Fruit fly (Drosophila melanogaster): Measurements from ENCODE around the gene Usp39.
A peak's percentile ranks its signal among the peaks of the same experiment; 100 is the strongest.

Gene Usp39

DNA sequence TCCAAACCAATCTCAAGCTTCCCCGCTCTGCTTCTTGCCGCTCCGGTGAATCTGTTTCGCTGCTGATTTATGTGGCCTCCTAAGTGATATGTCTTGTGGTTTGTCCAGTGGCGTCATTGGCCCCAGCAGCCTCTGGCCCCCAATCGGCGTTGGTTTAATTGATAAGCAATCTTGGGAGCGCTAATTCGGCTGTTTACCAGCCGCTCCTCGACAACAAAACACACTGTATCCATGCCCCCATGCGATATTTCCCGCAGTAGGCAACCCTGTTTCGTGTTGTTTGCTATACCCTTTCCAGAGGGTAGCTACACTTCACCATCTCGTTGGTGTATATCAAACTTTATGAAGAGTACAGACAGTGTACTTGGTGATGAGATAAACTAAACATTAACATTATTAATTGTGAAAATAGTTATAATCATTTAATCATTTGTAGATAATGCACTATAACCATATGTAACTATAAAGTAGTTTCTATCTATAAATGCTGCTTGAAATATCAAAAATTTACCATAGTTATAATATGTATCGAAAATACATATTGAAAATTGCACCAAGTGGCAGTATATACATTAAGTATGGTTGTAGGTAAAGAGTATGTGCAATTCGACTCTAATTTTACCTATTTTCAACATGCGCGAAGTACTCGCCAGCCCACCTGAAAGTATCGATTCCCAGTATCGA is 9.5 kb upstream of the Usp39 start, which contains the start of gene shop:
TSS of gene shop (minus strand) at position 229 of the 684 bp plus-strand sequence.
- TF ChIP-seq CG4360 (GFP tag; IDR thresholded peaks at IDR 0.05): no peak
- peak; percentile 67 for TF ChIP-seq vfl (GFP tag; optimal IDR thresholded peaks at IDR 0.05)
- peak; percentile 89 for TF ChIP-seq dysf (GFP tag; IDR thresholded peaks at IDR 0.05)
- TF ChIP-seq Mad (GFP tag; optimal IDR thresholded peaks at IDR 0.05): peak; percentile 67
- no peak for TF ChIP-seq Doc2 (GFP tag; IDR thresholded peaks at IDR 0.05)
- no peak for TF ChIP-seq CG3726 (GFP tag; IDR thresholded peaks at IDR 0.05)
- TF ChIP-seq bab2 (GFP tag; optimal IDR thresholded peaks at IDR 0.05): peak; percentile 61
- peak; percentile 52 for TF ChIP-seq Jarid2 (GFP tag; optimal IDR thresholded peaks at IDR 0.05)
- TF ChIP-seq CrebB (tag; optimal IDR thresholded peaks at IDR 0.05): peak; percentile 75
- peak; percentile 31 for TF ChIP-seq ab (GFP tag; optimal IDR thresholded peaks at IDR 0.05)
- peak; percentile 81 for TF ChIP-seq zfh2 (GFP tag; optimal IDR thresholded peaks at IDR 0.05)
- peak; percentile 84 for TF ChIP-seq HHEX (GFP tag; optimal IDR thresholded peaks at IDR 0.05)
- TF ChIP-seq CG17361 (GFP tag; IDR thresholded peaks at IDR 0.05): peak; percentile 97
- TF ChIP-seq dpn (GFP tag; optimal IDR thresholded peaks at IDR 0.05): peak; percentile 73 to 92
- peak; percentile 66; the same call in 1 of the 2 replicates for TF ChIP-seq Drgx (GFP tag; IDR thresholded peaks at IDR 0.05)
- TF ChIP-seq sna (GFP tag; IDR thresholded peaks at IDR 0.05; ENCODE audit: partially characterized antibody): peak; percentile 52
- TF ChIP-seq CG4328 (GFP tag; optimal IDR thresholded peaks at IDR 0.05): peak; percentile 71
- peak; percentile 67 for TF ChIP-seq CG2202 (tag; optimal IDR thresholded peaks at IDR 0.05)
- TF ChIP-seq CG7963 (GFP tag; IDR thresholded peaks at IDR 0.05; ENCODE audit: partially characterized antibody): no peak; the same call in 2 of the 3 replicates
- peak; percentile 84 for TF ChIP-seq Fer1 (GFP tag; optimal IDR thresholded peaks at IDR 0.05)
- peak; percentile 71; the same call in 1 of the 3 replicates for TF ChIP-seq ase (GFP tag; IDR thresholded peaks at IDR 0.05)
- peak; percentile 76 for TF ChIP-seq sob (GFP tag; IDR thresholded peaks at IDR 0.05)
- TF ChIP-seq Aef1 (GFP tag; IDR thresholded peaks at IDR 0.05): peak; percentile 71
- TF ChIP-seq repo (GFP tag; optimal IDR thresholded peaks at IDR 0.05): peak; percentile 2
- TF ChIP-seq sqz (GFP tag; optimal IDR thresholded peaks at IDR 0.05): no peak
- no peak for TF ChIP-seq CG11085 (GFP tag; IDR thresholded peaks at IDR 0.05)
- no peak for TF ChIP-seq ro (GFP tag; IDR thresholded peaks at IDR 0.05)
- peak; percentile 53; the same call in 1 of the 2 replicates for TF ChIP-seq danr (GFP tag; IDR thresholded peaks at IDR 0.05)
- TF ChIP-seq Dll (GFP tag; IDR thresholded peaks at IDR 0.05; ENCODE audit: partially characterized antibody): peak; percentile 59; the same call in 2 of the 4 replicates
- TF ChIP-seq HmgD (GFP tag; optimal IDR thresholded peaks at IDR 0.05): no peak
- TF ChIP-seq CG11695 (GFP tag; IDR thresholded peaks at IDR 0.05): peak; percentile 82
- peak; percentile 39; the same call in 1 of the 3 replicates for TF ChIP-seq otp (GFP tag; IDR thresholded peaks at IDR 0.05)
- TF ChIP-seq tll (GFP tag; optimal IDR thresholded peaks at IDR 0.05): no peak
- TF ChIP-seq hb (GFP tag; IDR thresholded peaks at IDR 0.05; ENCODE audit: partially characterized antibody): no peak
- TF ChIP-seq CG18011 (GFP tag; optimal IDR thresholded peaks at IDR 0.05): peak; percentile 58
- peak; percentile 74 for TF ChIP-seq CG7786 (GFP tag; optimal IDR thresholded peaks at IDR 0.05)
- TF ChIP-seq peb (GFP tag; IDR thresholded peaks at IDR 0.05): no peak
- peak; percentile 12; the same call in 1 of the 2 replicates for TF ChIP-seq tna (GFP tag; IDR thresholded peaks at IDR 0.05; ENCODE audit: partially characterized antibody)
- TF ChIP-seq sisA (GFP tag; IDR thresholded peaks at IDR 0.05): peak; percentile 83
- TF ChIP-seq sug (tag; optimal IDR thresholded peaks at IDR 0.05): peak; percentile 86
- peak; percentile 84 for TF ChIP-seq az2 (GFP tag; optimal IDR thresholded peaks at IDR 0.05)
- no peak for TF ChIP-seq yki (optimal IDR thresholded peaks at IDR 0.05)
- peak; percentile 56 for TF ChIP-seq shn (GFP tag; optimal IDR thresholded peaks at IDR 0.05)
- peak; percentile 7 for TF ChIP-seq NC2β (GFP tag; optimal IDR thresholded peaks at IDR 0.05)
- peak; percentile 62 for TF ChIP-seq Bdp1 (GFP tag; optimal IDR thresholded peaks at IDR 0.05)
- TF ChIP-seq nmo (GFP tag; optimal IDR thresholded peaks at IDR 0.05): peak; percentile 93
- TF ChIP-seq lab (GFP tag; optimal IDR thresholded peaks at IDR 0.05): peak; percentile 83
- TF ChIP-seq CG10147 (GFP tag; optimal IDR thresholded peaks at IDR 0.05): peak; percentile 90
- no peak for TF ChIP-seq GATAe (GFP tag; conservative IDR thresholded peaks at IDR 0.05)
- TF ChIP-seq odd (GFP tag; optimal IDR thresholded peaks at IDR 0.05): peak; percentile 71
